Fruit fly (Drosophila melanogaster) whole organism, wandering third instar larva: Measurements from ENCODE around the gene CG6901.

Source experiments
- brk ChIP-seq: fragments of 200-800 bp; sonication (Bioruptor generic); optimal IDR thresholded peaks from 2 replicates; lab custom pipeline; 2016; ENCODE audit warnings: missing biosample characterization, mild to moderate bottlenecking, missing genetic modification characterization
- ey ChIP-seq: fragments of 200-800 bp; sonication (Bioruptor generic); optimal IDR thresholded peaks from 2 replicates; lab custom pipeline; 2016; ENCODE audit warnings: missing biosample characterization, missing genetic modification characterization
- rgr ChIP-seq: fragments of 200-800 bp; sonication (Bioruptor generic); optimal IDR thresholded peaks from 3 replicates; lab custom pipeline; 2016; ENCODE audit warnings: missing biosample characterization, mild to moderate bottlenecking, missing genetic modification characterization
- usp ChIP-seq: fragments of >200 bp; optimal IDR thresholded peaks from 2 replicates; lab custom pipeline; 2017; ENCODE audit warnings: missing biosample characterization, missing genetic modification characterization

- TF ChIP-seq rgr (no peak), usp (no peak), brk (GFP tag; lab: Kevin White, UChicago) (no peak), ey (GFP tag; lab: Kevin White, UChicago) (no peak)
Measured at dm6 chr3R:16275329-16275728, 47.9 kb upstream of the CG6901 start.
